Worm (Caenorhabditis elegans) whole organism, mixed stage, embryonic: ENCODE measurements around the gene clc-26.

Experiments
- bed-3 ChIP-seq: fragments of 200-800 bp; sonication (Bioruptor generic); optimal IDR thresholded peaks from 3 replicates; lab custom pipeline; 2018; ENCODE audit warnings: mild to moderate bottlenecking, missing genetic modification characterization, moderate library complexity, missing compliant biosample characterization
- blmp-1 ChIP-seq: fragments of 150-350 bp; optimal IDR thresholded peaks from 2 replicates; lab custom pipeline; 2014; ENCODE audit warnings: missing biosample characterization, missing genetic modification characterization
- ceh-39 ChIP-seq: fragments of 150-350 bp; optimal IDR thresholded peaks from 2 replicates; lab custom pipeline; 2014; ENCODE audit warnings: missing biosample characterization, missing genetic modification characterization
- ceh-43 ChIP-seq: fragments of 200-800 bp; sonication (Bioruptor generic); optimal IDR thresholded peaks from 2 replicates; lab custom pipeline; 2018; ENCODE audit warnings: mild to moderate bottlenecking, missing genetic modification characterization, moderate library complexity, missing compliant biosample characterization
- ceh-83 ChIP-seq: fragments of 200-800 bp; sonication (Bioruptor generic); optimal IDR thresholded peaks from 2 replicates; lab custom pipeline; 2018; ENCODE audit warnings: mild to moderate bottlenecking, missing genetic modification characterization, missing compliant biosample characterization
- ces-1 ChIP-seq: fragments of 150-350 bp; optimal IDR thresholded peaks from 2 replicates; lab custom pipeline; 2014; ENCODE audit warnings: missing biosample characterization, missing genetic modification reagents, missing genetic modification characterization
- cnd-1 ChIP-seq: fragments of 200-800 bp; sonication (Bioruptor generic); optimal IDR thresholded peaks from 2 replicates; lab custom pipeline; 2018; ENCODE audit warnings: mild to moderate bottlenecking, missing genetic modification characterization, missing compliant biosample characterization
- drap-1 ChIP-seq: fragments of 200-800 bp; sonication (Bioruptor generic); optimal IDR thresholded peaks from 3 replicates; lab custom pipeline; 2018; ENCODE audit warnings: mild to moderate bottlenecking, missing genetic modification characterization, missing compliant biosample characterization
- elt-1 ChIP-seq: sonication (generic microtip); optimal IDR thresholded peaks from 2 replicates; lab custom pipeline; 2017; ENCODE audit warnings: missing genetic modification characterization, mild to moderate bottlenecking, missing compliant biosample characterization, antibody characterized with exemption, moderate library complexity, borderline replicate concordance; ENCODE audit not compliant: insufficient read depth
- elt-3 ChIP-seq: fragments of 150-350 bp; optimal IDR thresholded peaks from 2 replicates; lab custom pipeline; 2014; ENCODE audit warnings: missing biosample characterization, missing genetic modification characterization
- ham-2 ChIP-seq: fragments of 200-800 bp; sonication (Bioruptor generic); optimal IDR thresholded peaks from 2 replicates; lab custom pipeline; 2018; ENCODE audit warnings: mild to moderate bottlenecking, missing genetic modification characterization, missing compliant biosample characterization
- hlh-1 ChIP-seq: fragments of 150-350 bp; optimal IDR thresholded peaks from 2 replicates; lab custom pipeline; 2014; ENCODE audit warnings: missing biosample characterization, missing genetic modification reagents, missing genetic modification characterization
- lin-13 ChIP-seq: fragments of 150-350 bp; optimal IDR thresholded peaks from 2 replicates; lab custom pipeline; 2014; ENCODE audit warnings: missing biosample characterization, missing genetic modification characterization
- lin-32 ChIP-seq: fragments of 200-800 bp; sonication (Bioruptor generic); optimal IDR thresholded peaks from 2 replicates; lab custom pipeline; 2018; ENCODE audit warnings: mild to moderate bottlenecking, missing genetic modification characterization, missing compliant biosample characterization
- lsy-2 ChIP-seq: fragments of 150-350 bp; optimal IDR thresholded peaks from 2 replicates; lab custom pipeline; 2014; ENCODE audit warnings: missing biosample characterization, missing genetic modification characterization
- mab-5 ChIP-seq: fragments of 150-350 bp; optimal IDR thresholded peaks from 2 replicates; lab custom pipeline; 2014; ENCODE audit warnings: missing biosample characterization, missing genetic modification characterization
- mep-1 ChIP-seq: fragments of 150-350 bp; optimal IDR thresholded peaks from 2 replicates; lab custom pipeline; 2017; ENCODE audit warnings: missing biosample characterization, missing genetic modification reagents, missing genetic modification characterization, inconsistent platforms
- mls-2 ChIP-seq: sonication (generic microtip); optimal IDR thresholded peaks from 2 replicates; lab custom pipeline; 2016; ENCODE audit warnings: mild to moderate bottlenecking, missing genetic modification characterization, moderate library complexity, missing compliant biosample characterization
- nhr-2 ChIP-seq: fragments of 150-350 bp; optimal IDR thresholded peaks from 2 replicates; lab custom pipeline; 2014; ENCODE audit warnings: missing biosample characterization, missing genetic modification characterization
- nhr-237 ChIP-seq: fragments of 150-350 bp; optimal IDR thresholded peaks from 2 replicates; lab custom pipeline; 2014; ENCODE audit warnings: missing biosample characterization, missing genetic modification characterization
- nhr-28 ChIP-seq: fragments of 150-350 bp; optimal IDR thresholded peaks from 2 replicates; lab custom pipeline; 2014; ENCODE audit warnings: missing biosample characterization, missing genetic modification characterization
- pha-4 ChIP-seq: fragments of 150-350 bp; optimal IDR thresholded peaks from 2 replicates; lab custom pipeline; 2018; ENCODE audit warnings: missing biosample characterization, missing genetic modification reagents, missing genetic modification characterization
- sem-2 ChIP-seq: fragments of 200-800 bp; sonication (Bioruptor generic); optimal IDR thresholded peaks from 2 replicates; lab custom pipeline; 2018; ENCODE audit warnings: mild to moderate bottlenecking, missing genetic modification characterization, missing compliant biosample characterization
- snpc-4 ChIP-seq: fragments of 150-350 bp; optimal IDR thresholded peaks from 2 replicates; lab custom pipeline; 2014; ENCODE audit warnings: missing biosample characterization, missing genetic modification characterization
- sptf-1 ChIP-seq: sonication (generic microtip); optimal IDR thresholded peaks from 2 replicates; lab custom pipeline; 2017; ENCODE audit warnings: mild to moderate bottlenecking, missing genetic modification characterization, moderate library complexity, missing compliant biosample characterization
- tbx-8 ChIP-seq: fragments of 200-800 bp; sonication (Bioruptor generic); optimal IDR thresholded peaks from 2 replicates; lab custom pipeline; 2018; ENCODE audit warnings: mild to moderate bottlenecking, missing genetic modification characterization, moderate library complexity, missing compliant biosample characterization
- unc-120 ChIP-seq: sonication (generic microtip); optimal IDR thresholded peaks from 2 replicates; lab custom pipeline; 2017; ENCODE audit warnings: missing genetic modification characterization, missing compliant biosample characterization; ENCODE audit not compliant: poor library complexity, severe bottlenecking
- unc-39 ChIP-seq: fragments of 150-350 bp; optimal IDR thresholded peaks from 2 replicates; lab custom pipeline; 2014; ENCODE audit warnings: missing biosample characterization, missing genetic modification characterization
- unc-62 ChIP-seq: fragments of 150-350 bp; optimal IDR thresholded peaks from 2 replicates; lab custom pipeline; 2014; ENCODE audit warnings: missing biosample characterization, missing genetic modification reagents, missing genetic modification characterization
- zip-8 ChIP-seq: fragments of 150-350 bp; optimal IDR thresholded peaks from 2 replicates; lab custom pipeline; 2014; ENCODE audit warnings: missing biosample characterization, missing genetic modification characterization
- ztf-11 ChIP-seq: fragments of 150-350 bp; optimal IDR thresholded peaks from 2 replicates; lab custom pipeline; 2014; ENCODE audit warnings: missing biosample characterization, missing genetic modification characterization

clc-26 gene

ce11 chrIII:1052291-1052690 is 21.4 kb upstream of the clc-26 start:
- TF ChIP-seq unc-62 (GFP tag; lab: Kevin White, UChicago) (no peak), ham-2 (GFP tag; lab: Kevin White, UChicago) (peak; percentile 31)

ce11 chrIII:1051877-1052276 is 21.0 kb upstream of the clc-26 start:
- TF ChIP-seq sem-2 (GFP tag; lab: Kevin White, UChicago) (peak; percentile 16), ztf-11 (tag; lab: Kevin White, UChicago) (no peak)

ce11 chrIII:1043790-1044189 is 12.9 kb upstream of the clc-26 start:
- TF ChIP-seq nhr-28 (tag; lab: Kevin White, UChicago) (no peak), ceh-43 (no peak), unc-39 (tag; lab: Kevin White, UChicago) (no peak), mls-2 (no peak), unc-62 (GFP tag; lab: Kevin White, UChicago) (no peak), nhr-237 (no peak), hlh-1 (tag; lab: Kevin White, UChicago) (no peak), nhr-2 (tag; lab: Kevin White, UChicago) (no peak), sem-2 (GFP tag; lab: Kevin White, UChicago) (no peak), pha-4 (tag; lab: Kevin White, UChicago) (no peak), drap-1 (no peak), sptf-1 (tag; lab: Kevin White, UChicago) (no peak), snpc-4 (tag; lab: Kevin White, UChicago) (no peak), blmp-1 (tag; lab: Kevin White, UChicago) (no peak), elt-3 (no peak), mab-5 (no peak), zip-8 (no peak), ceh-39 (tag; lab: Kevin White, UChicago) (no peak), ceh-83 (GFP tag; lab: Kevin White, UChicago) (no peak)
- TF ChIP-seq, all 35 proteins: peak for 0

ce11 chrIII:1040059-1040458 is 9.2 kb upstream of the clc-26 start:
- TF ChIP-seq cnd-1: no peak

ce11 chrIII:1037173-1037572 is 6.3 kb upstream of the clc-26 start, which contains the start of the genes chin-1 and BE0003N10.1:
chin-1 (minus strand) TSS chrIII:1037212.
BE0003N10.1 (plus strand) TSS chrIII:1037492.
- TF ChIP-seq lin-32 (GFP tag; lab: Kevin White, UChicago) (no peak), mab-5 (no peak), ham-2 (GFP tag; lab: Kevin White, UChicago) (no peak), sem-2 (GFP tag; lab: Kevin White, UChicago) (no peak), ceh-39 (tag; lab: Kevin White, UChicago) (no peak), ceh-43 (no peak), ces-1 (GFP tag; lab: Kevin White, UChicago) (peak; percentile 32), mep-1 (tag; lab: Kevin White, UChicago) (peak; percentile 30), pha-4 (tag; lab: Kevin White, UChicago) (no peak), nhr-2 (tag; lab: Kevin White, UChicago) (no peak), lsy-2 (peak; percentile 28), elt-1 (tag; lab: Kevin White, UChicago) (no peak), unc-39 (tag; lab: Kevin White, UChicago) (no peak), bed-3 (GFP tag; lab: Kevin White, UChicago) (no peak), nhr-28 (tag; lab: Kevin White, UChicago) (no peak), lin-13 (tag; lab: Kevin White, UChicago) (peak; percentile 31), nhr-237 (no peak), tbx-8 (no peak), elt-3 (no peak), hlh-1 (tag; lab: Kevin White, UChicago) (no peak), cnd-1 (no peak)
- TF ChIP-seq, all 35 proteins: peak for 4

ce11 chrIII:1034853-1035252 is 4.0 kb upstream of the clc-26 start:
- no peak for TF ChIP-seq mep-1 (tag; lab: Kevin White, UChicago)
- no peak for TF ChIP-seq nhr-28 (tag; lab: Kevin White, UChicago)
- no peak for TF ChIP-seq nhr-2 (tag; lab: Kevin White, UChicago)
- no peak for TF ChIP-seq snpc-4 (tag; lab: Kevin White, UChicago)
- TF ChIP-seq bed-3 (GFP tag; lab: Kevin White, UChicago): no peak
- no peak for TF ChIP-seq pha-4 (tag; lab: Kevin White, UChicago)
- no peak for TF ChIP-seq ceh-43
- TF ChIP-seq nhr-237: no peak
- no peak for TF ChIP-seq ham-2 (GFP tag; lab: Kevin White, UChicago)
- TF ChIP-seq unc-120: no peak
- no peak for TF ChIP-seq unc-62 (GFP tag; lab: Kevin White, UChicago)
- no peak for TF ChIP-seq elt-3
- no peak for TF ChIP-seq blmp-1 (tag; lab: Kevin White, UChicago)
- no peak for TF ChIP-seq ceh-39 (tag; lab: Kevin White, UChicago)
- TF ChIP-seq hlh-1 (tag; lab: Kevin White, UChicago): no peak
